Fruit fly (Drosophila melanogaster): ENCODE data around the gene CG34277.

Gene CG34277

dm6 chr3R:5392621-5393020, 23.3 kb downstream of the CG34277 start, which contains the start of gene kkv:
Gene kkv (minus strand): TSS chr3R:5392866.
- TF ChIP-seq CG10565 (GFP tag; optimal IDR thresholded peaks at IDR 0.05) (no peak), zf30C (GFP tag; optimal IDR thresholded peaks at IDR 0.05) (no peak), rib (GFP tag; IDR thresholded peaks at IDR 0.05) (peak; percentile 41; the same call in 1 of the 2 replicates), Stat92E (GFP tag; optimal IDR thresholded peaks at IDR 0.05) (no peak), pros (GFP tag; optimal IDR thresholded peaks at IDR 0.05) (peak; percentile 95), Chrac-16 (GFP tag; optimal IDR thresholded peaks at IDR 0.05) (no peak), gro (GFP tag; optimal IDR thresholded peaks at IDR 0.05) (no peak), Pdp1 (GFP tag; optimal IDR thresholded peaks at IDR 0.05) (no peak), amos (GFP tag; IDR thresholded peaks at IDR 0.05; ENCODE audit: partially characterized antibody) (0 out of 2 replicates have a peak, but pooled peaks have one; percentile 18), Gug (GFP tag; IDR thresholded peaks at IDR 0.05) (no peak), CG12236 (GFP tag; optimal IDR thresholded peaks at IDR 0.05) (no peak), ase (GFP tag; IDR thresholded peaks at IDR 0.05) (no peak), ac (GFP tag; optimal IDR thresholded peaks at IDR 0.05) (no peak), Adf1 (GFP tag; IDR thresholded peaks at IDR 0.05) (peak; percentile 86), pfk (GFP tag; optimal IDR thresholded peaks at IDR 0.05) (no peak), CG9437 (GFP tag; optimal IDR thresholded peaks at IDR 0.05) (no peak), CG2202 (tag; optimal IDR thresholded peaks at IDR 0.05) (no peak), CG18262 (tag; optimal IDR thresholded peaks at IDR 0.05) (no peak), yki (optimal IDR thresholded peaks at IDR 0.05) (no peak), CG16813 (GFP tag; IDR thresholded peaks at IDR 0.05; ENCODE audit: partially characterized antibody) (no peak), CG7928 (GFP tag; optimal IDR thresholded peaks at IDR 0.05) (no peak), Ssrp (tag; optimal IDR thresholded peaks at IDR 0.05) (no peak), CG11723 (GFP tag; optimal IDR thresholded peaks at IDR 0.05) (no peak), shn (GFP tag; optimal IDR thresholded peaks at IDR 0.05) (no peak), CG12299 (tag; optimal IDR thresholded peaks at IDR 0.05) (no peak), Dad (GFP tag; optimal IDR thresholded peaks at IDR 0.05) (no peak), ewg (GFP tag; optimal IDR thresholded peaks at IDR 0.05) (peak; percentile 1), CG10979 (tag; optimal IDR thresholded peaks at IDR 0.05) (no peak), CG11696 (GFP tag; IDR thresholded peaks at IDR 0.05) (no peak), CG34422 (GFP tag; IDR thresholded peaks at IDR 0.05) (0 out of 3 replicates have a peak, but pooled peaks have one; percentile 33), CG14014 (GFP tag; IDR thresholded peaks at IDR 0.05) (no peak), CG6272 (GFP tag; IDR thresholded peaks at IDR 0.05) (no peak), Mes4 (GFP tag; optimal IDR thresholded peaks at IDR 0.05) (no peak), gt (GFP tag; IDR thresholded peaks at IDR 0.05) (no peak), CG2129 (GFP tag; IDR thresholded peaks at IDR 0.05; ENCODE audit: partially characterized antibody) (no peak), stc (GFP tag; IDR thresholded peaks at IDR 0.05) (no peak), Meics (GFP tag; optimal IDR thresholded peaks at IDR 0.05) (no peak), CG12769 (tag; optimal IDR thresholded peaks at IDR 0.05) (peak; percentile 43), cato (GFP tag; optimal IDR thresholded peaks at IDR 0.05; ENCODE audit: borderline replicate concordance) (no peak), Med (GFP tag) (peak; percentile 31), Jarid2 (GFP tag; optimal IDR thresholded peaks at IDR 0.05) (peak; percentile 56), ken (GFP tag; IDR thresholded peaks at IDR 0.05) (no peak), Dbx (GFP tag; IDR thresholded peaks at IDR 0.05) (no peak), CG12104 (GFP tag; optimal IDR thresholded peaks at IDR 0.05) (no peak), CG15073 (GFP tag; optimal IDR thresholded peaks at IDR 0.05) (no peak), CG11398 (GFP tag; optimal IDR thresholded peaks at IDR 0.05) (no peak), Deaf1 (tag; optimal IDR thresholded peaks at IDR 0.05) (peak; percentile 52), grau (tag; optimal IDR thresholded peaks at IDR 0.05) (no peak), crol (GFP tag; IDR thresholded peaks at IDR 0.05) (no peak), pum (GFP tag; optimal IDR thresholded peaks at IDR 0.05) (no peak), vvl (GFP tag; IDR thresholded peaks at IDR 0.05) (peak; percentile 31; the same call in 1 of the 2 replicates), CG13296 (GFP tag; optimal IDR thresholded peaks at IDR 0.05) (no peak)
